Worm (Caenorhabditis elegans) whole organism, L2 larva: ENCODE data around the gene mdh-1.
A peak's percentile ranks its signal among the peaks of the same experiment; 100 is the strongest.

Source experiments
- F13H6.1 ChIP-seq: sonication (generic microtip); optimal IDR thresholded peaks from 2 replicates; lab custom pipeline; 2016; ENCODE audit warnings: missing genetic modification characterization, missing compliant biosample characterization
- Y55F3AM.14 ChIP-seq: fragments of 200-800 bp; sonication (Bioruptor generic); optimal IDR thresholded peaks from 2 replicates; lab custom pipeline; 2018; ENCODE audit warnings: mild to moderate bottlenecking, missing genetic modification characterization, missing compliant biosample characterization
- ama-1 ChIP-seq: fragments of 150-350 bp; optimal IDR thresholded peaks from 2 replicates; lab custom pipeline; 2018; ENCODE audit warnings: inconsistent platforms
- ceh-16 ChIP-seq: fragments of 150-350 bp; optimal IDR thresholded peaks from 2 replicates; lab custom pipeline; 2014; ENCODE audit warnings: missing biosample characterization, missing genetic modification characterization
- crh-2 ChIP-seq: sonication (generic microtip); optimal IDR thresholded peaks from 2 replicates; lab custom pipeline; 2017; ENCODE audit warnings: missing biosample characterization, missing genetic modification characterization
- dmd-4 ChIP-seq: sonication (generic microtip); optimal IDR thresholded peaks from 2 replicates; lab custom pipeline; 2017; ENCODE audit warnings: missing biosample characterization, missing genetic modification characterization
- egl-27 ChIP-seq: sonication (generic microtip); optimal IDR thresholded peaks from 3 replicates; lab custom pipeline; 2017; ENCODE audit warnings: missing biosample characterization, missing genetic modification reagents, missing genetic modification characterization
- elt-1 ChIP-seq: fragments of 150-350 bp; optimal IDR thresholded peaks from 2 replicates; lab custom pipeline; 2014; ENCODE audit warnings: missing biosample characterization, missing genetic modification characterization
- elt-3 ChIP-seq: sonication (generic microtip); optimal IDR thresholded peaks from 2 replicates; lab custom pipeline; 2017; ENCODE audit warnings: missing biosample characterization, missing genetic modification characterization
- fos-1 ChIP-seq: fragments of 150-350 bp; optimal IDR thresholded peaks from 2 replicates; lab custom pipeline; 2014; ENCODE audit warnings: missing biosample characterization, missing genetic modification characterization
- gmeb-1 ChIP-seq: fragments of 150-350 bp; optimal IDR thresholded peaks from 2 replicates; lab custom pipeline; 2014; ENCODE audit warnings: missing biosample characterization, missing genetic modification characterization
- lin-13 ChIP-seq: fragments of 150-350 bp; optimal IDR thresholded peaks from 2 replicates; lab custom pipeline; 2014; ENCODE audit warnings: missing biosample characterization, missing genetic modification reagents, missing genetic modification characterization
- lin-39 ChIP-seq: fragments of 150-350 bp; optimal IDR thresholded peaks from 2 replicates; lab custom pipeline; 2014; ENCODE audit warnings: missing biosample characterization, missing genetic modification reagents, missing genetic modification characterization
- lsy-2 ChIP-seq, 2 experiments: fragments of 150-350 bp in 1 of 2; sonication (generic microtip) in 1 of 2; optimal IDR thresholded peaks; 2 replicates each; lab custom pipeline; 2014 to 2017; ENCODE audit warnings: missing biosample characterization in 2 of 2, missing genetic modification characterization in 2 of 2
- mab-5 ChIP-seq: fragments of 150-350 bp; optimal IDR thresholded peaks from 2 replicates; lab custom pipeline; 2014; ENCODE audit warnings: missing biosample characterization, missing genetic modification characterization
- mdl-1 ChIP-seq, 2 experiments: fragments of 150-350 bp in 1 of 2; sonication (generic microtip) in 1 of 2; optimal IDR thresholded peaks; 2 replicates each; lab custom pipeline; 2017; ENCODE audit warnings: missing biosample characterization in 2 of 2, missing genetic modification characterization in 2 of 2
- nhr-10 ChIP-seq: sonication (generic microtip); optimal IDR thresholded peaks from 2 replicates; lab custom pipeline; 2017; ENCODE audit warnings: missing biosample characterization, missing genetic modification characterization
- nhr-129 ChIP-seq: fragments of 150-350 bp; optimal IDR thresholded peaks from 2 replicates; lab custom pipeline; 2014; ENCODE audit warnings: missing biosample characterization, missing genetic modification characterization
- nhr-21 ChIP-seq: fragments of 150-350 bp; optimal IDR thresholded peaks from 2 replicates; lab custom pipeline; 2014; ENCODE audit warnings: missing biosample characterization, missing genetic modification characterization
- nhr-25 ChIP-seq: fragments of 150-350 bp; sonication (generic microtip); optimal IDR thresholded peaks from 3 replicates; lab custom pipeline; 2014; ENCODE audit warnings: missing biosample characterization, missing genetic modification characterization
- nhr-6 ChIP-seq: fragments of 150-350 bp; optimal IDR thresholded peaks from 2 replicates; lab custom pipeline; 2014; ENCODE audit warnings: missing biosample characterization, missing genetic modification characterization
- nhr-77 ChIP-seq: fragments of 150-350 bp; optimal IDR thresholded peaks from 2 replicates; lab custom pipeline; 2014; ENCODE audit warnings: missing biosample characterization, missing genetic modification characterization
- skn-1 ChIP-seq: sonication (generic microtip); optimal IDR thresholded peaks from 2 replicates; lab custom pipeline; 2017; ENCODE audit warnings: missing biosample characterization, missing genetic modification characterization
- sma-3 ChIP-seq: sonication (generic microtip); optimal IDR thresholded peaks from 2 replicates; lab custom pipeline; 2016; ENCODE audit warnings: missing genetic modification reagents, missing genetic modification characterization, missing compliant biosample characterization
- sma-9 ChIP-seq, 2 experiments: fragments of 150-350 bp in 1 of 2; sonication (generic microtip) in 1 of 2; optimal IDR thresholded peaks; 2 replicates each; lab custom pipeline; 2014 to 2016; ENCODE audit warnings: missing genetic modification characterization in 2 of 2, mild to moderate bottlenecking in 1 of 2, missing biosample characterization in 1 of 2, missing compliant biosample characterization in 1 of 2, missing genetic modification reagents in 1 of 2, moderate library complexity in 1 of 2
- snpc-4 ChIP-seq: fragments of 150-350 bp; optimal IDR thresholded peaks from 2 replicates; lab custom pipeline; 2014; ENCODE audit warnings: missing biosample characterization, missing genetic modification characterization
- unc-39 ChIP-seq: fragments of 150-350 bp; optimal IDR thresholded peaks from 2 replicates; lab custom pipeline; 2014; ENCODE audit warnings: missing biosample characterization, missing genetic modification characterization
- unc-55 ChIP-seq: fragments of 150-350 bp; sonication (generic microtip); optimal IDR thresholded peaks from 3 replicates; lab custom pipeline; 2014; ENCODE audit warnings: missing biosample characterization, missing genetic modification reagents, missing genetic modification characterization
- unc-62 ChIP-seq: fragments of 150-350 bp; optimal IDR thresholded peaks from 2 replicates; lab custom pipeline; 2014; ENCODE audit warnings: missing biosample characterization, missing genetic modification reagents, missing genetic modification characterization
- zag-1 ChIP-seq: fragments of 150-350 bp; optimal IDR thresholded peaks from 2 replicates; lab custom pipeline; 2014; ENCODE audit warnings: missing biosample characterization, missing genetic modification characterization
- ztf-1 ChIP-seq: fragments of 200-800 bp; sonication (Bioruptor generic); conservative IDR thresholded peaks from 2 replicates; pipeline ENCODE4 v1.3.6; 2022; ENCODE audit warnings: missing genetic modification characterization, missing compliant biosample characterization
- ztf-4 ChIP-seq: fragments of 150-350 bp; optimal IDR thresholded peaks from 2 replicates; lab custom pipeline; 2014; ENCODE audit warnings: missing biosample characterization, missing genetic modification characterization

The mdh-1 gene

ce11 chrV:6488849-6489248 lies 27.5 kb downstream of the mdh-1 start, which contains the start of gene lec-10:
Gene lec-10 (minus strand): TSS chrV:6489120.
- TF ChIP-seq unc-62 (GFP tag; lab: Kevin White, UChicago) (no peak), fos-1 (tag; lab: Kevin White, UChicago) (peak; percentile 87), crh-2 (tag; lab: Kevin White, UChicago) (peak; percentile 55), nhr-129 (tag; lab: Kevin White, UChicago) (no peak), gmeb-1 (tag; lab: Kevin White, UChicago) (peak; percentile 33), nhr-77 (tag; lab: Kevin White, UChicago) (no peak), F13H6.1 (tag; lab: Kevin White, UChicago) (peak; percentile 1), elt-3 (no peak), ztf-4 (tag; lab: Kevin White, UChicago) (no peak), snpc-4 (tag; lab: Kevin White, UChicago) (no peak), ztf-1 (GFP tag; lab: Robert Waterston, UW) (no peak), egl-27 (no peak), sma-9 (GFP tag; optimal IDR thresholded peaks at IDR 0.05; lab: Kevin White, UChicago) (peak; percentile 66), sma-9 (tag; optimal IDR thresholded peaks at IDR 0.05; lab: Kevin White, UChicago) (no peak)

DNA sequence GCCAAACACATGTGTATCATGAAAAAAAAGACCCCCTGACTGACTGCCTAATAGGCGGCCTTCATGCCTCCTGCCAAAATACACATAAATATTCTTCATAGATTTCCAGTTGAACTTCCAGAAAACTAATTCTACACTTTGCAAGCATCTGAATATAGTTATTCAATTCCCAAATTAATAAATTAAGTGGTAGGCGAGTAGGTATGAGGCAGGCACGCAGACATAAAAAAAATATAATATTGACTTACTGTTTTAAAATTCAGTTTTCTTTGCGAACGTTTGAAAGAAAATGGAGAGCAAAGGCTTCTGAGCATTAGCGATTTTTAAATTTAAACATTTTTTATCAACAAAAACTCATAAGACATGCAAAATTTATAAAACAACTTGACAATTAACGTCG lies 28.4 kb downstream of the mdh-1 start:
- peak; percentile 67 for TF ChIP-seq crh-2 (tag; lab: Kevin White, UChicago)
- peak; percentile 44 for TF ChIP-seq lin-13 (GFP tag; lab: Kevin White, UChicago)
- peak; percentile 33 for TF ChIP-seq ama-1
- peak; percentile 41 for TF ChIP-seq gmeb-1 (tag; lab: Kevin White, UChicago)
- TF ChIP-seq nhr-21 (tag; lab: Kevin White, UChicago): no peak
- TF ChIP-seq, all 48 proteins: peak for 4

ce11 chrV:6485109-6485508 lies 31.2 kb downstream of the mdh-1 start:
- TF ChIP-seq mdl-1 (tag; optimal IDR thresholded peaks at IDR 0.05; lab: Kevin White, UChicago): no peak

ce11 chrV:6476026-6476425 lies 40.3 kb downstream of the mdh-1 start:
- TF ChIP-seq nhr-6 (tag; lab: Kevin White, UChicago) (no peak), ama-1 (no peak), fos-1 (tag; lab: Kevin White, UChicago) (peak; percentile 89)
- TF ChIP-seq, all 48 proteins: peak for 1

DNA sequence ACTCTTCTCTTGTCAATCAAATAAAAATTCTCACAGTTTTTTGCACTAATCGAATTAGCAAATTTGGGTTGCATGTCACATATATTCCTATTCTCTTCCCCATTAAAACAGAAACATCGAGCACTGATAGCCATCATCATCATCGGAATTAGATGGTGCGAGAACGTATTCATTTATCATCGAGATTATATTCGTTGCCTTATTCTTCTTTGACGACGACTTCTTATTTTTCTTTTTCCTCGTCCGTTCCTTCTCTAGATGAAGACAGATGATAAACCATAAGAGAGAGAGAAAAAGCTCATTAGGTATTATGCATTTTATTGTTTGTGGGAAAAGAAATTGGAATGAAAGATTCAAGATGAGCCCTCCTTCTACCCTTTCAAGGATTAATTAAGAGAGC lies 45.1 kb downstream of the mdh-1 start:
- TF ChIP-seq sma-3 (GFP tag; lab: Kevin White, UChicago): no peak
- peak; percentile 13 for TF ChIP-seq mab-5
- no peak for TF ChIP-seq F13H6.1 (tag; lab: Kevin White, UChicago)
- TF ChIP-seq skn-1 (tag; lab: Kevin White, UChicago): no peak
- no peak for TF ChIP-seq dmd-4
- no peak for TF ChIP-seq nhr-10 (tag; lab: Kevin White, UChicago)
- peak; percentile 47 for TF ChIP-seq unc-55
- TF ChIP-seq lin-13 (GFP tag; lab: Kevin White, UChicago): no peak
- no peak for TF ChIP-seq nhr-25
- TF ChIP-seq gmeb-1 (tag; lab: Kevin White, UChicago): no peak

DNA sequence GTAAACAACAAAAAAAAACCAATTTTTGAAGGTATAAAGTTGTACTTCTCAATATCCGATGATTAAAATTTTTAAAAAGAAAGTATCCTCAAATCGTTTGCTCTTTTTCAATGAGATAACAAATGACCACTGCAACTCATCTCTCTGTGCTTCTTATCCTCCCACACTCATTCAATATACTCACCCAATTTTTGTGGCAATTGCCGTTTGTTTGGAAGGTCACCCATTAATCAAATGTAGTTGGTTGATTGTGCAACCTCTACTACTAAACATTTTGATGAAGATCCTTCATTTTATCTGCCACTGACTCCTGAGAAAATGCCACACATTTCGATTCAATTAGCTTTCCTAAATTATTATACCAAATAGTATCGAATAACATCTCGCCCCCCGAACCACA lies 48.6 kb downstream of the mdh-1 start:
- TF ChIP-seq gmeb-1 (tag; lab: Kevin White, UChicago) (no peak), nhr-129 (tag; lab: Kevin White, UChicago) (peak; percentile 14), lin-39 (tag; lab: Kevin White, UChicago) (no peak), elt-1 (tag; lab: Kevin White, UChicago) (no peak), ceh-16 (tag; lab: Kevin White, UChicago) (no peak), lsy-2 (tag; optimal IDR thresholded peaks at IDR 0.05; lab: Kevin White, UChicago) (no peak), unc-39 (tag; lab: Kevin White, UChicago) (no peak), F13H6.1 (tag; lab: Kevin White, UChicago) (peak; percentile 2), egl-27 (no peak), sma-9 (GFP tag; optimal IDR thresholded peaks at IDR 0.05; lab: Kevin White, UChicago) (peak; percentile 14), sma-9 (tag; optimal IDR thresholded peaks at IDR 0.05; lab: Kevin White, UChicago) (no peak), Y55F3AM.14 (no peak), skn-1 (tag; lab: Kevin White, UChicago) (no peak), ama-1 (no peak), zag-1 (no peak)
